Worm (Caenorhabditis elegans) whole organism, L1 larva: Measurements from ENCODE around the gene ugt-7.
A peak's percentile ranks its signal among the peaks of the same experiment; 100 is the strongest.

ENCODE experiments used
- C04F5.9 ChIP-seq: sonication (generic microtip); optimal IDR thresholded peaks from 2 replicates; lab custom pipeline; 2016; ENCODE audit warnings: missing genetic modification characterization, missing compliant biosample characterization
- C16A3.4 ChIP-seq: fragments of 150-350 bp; optimal IDR thresholded peaks from 2 replicates; lab custom pipeline; 2014; ENCODE audit warnings: missing biosample characterization, missing genetic modification characterization
- C34B4.2 ChIP-seq: sonication (generic microtip); optimal IDR thresholded peaks from 2 replicates; lab custom pipeline; 2017; ENCODE audit warnings: mild to moderate bottlenecking, missing genetic modification characterization, missing compliant biosample characterization
- Y116A8C.19 ChIP-seq: sonication (generic microtip); optimal IDR thresholded peaks from 2 replicates; lab custom pipeline; 2016; ENCODE audit warnings: missing compliant biosample characterization, missing genetic modification characterization, borderline replicate concordance
- blmp-1 ChIP-seq: fragments of 150-350 bp; optimal IDR thresholded peaks from 2 replicates; lab custom pipeline; 2014; ENCODE audit warnings: missing biosample characterization, missing genetic modification characterization
- ceh-63 ChIP-seq: fragments of 200-800 bp; sonication (Bioruptor generic); optimal IDR thresholded peaks from 2 replicates; lab custom pipeline; 2018; ENCODE audit warnings: mild to moderate bottlenecking, missing genetic modification characterization, missing compliant biosample characterization
- ceh-8 ChIP-seq: fragments of 200-800 bp; sonication (Bioruptor generic); optimal IDR thresholded peaks from 2 replicates; lab custom pipeline; 2018; ENCODE audit warnings: mild to moderate bottlenecking, missing genetic modification characterization, moderate library complexity, missing compliant biosample characterization
- ceh-82 ChIP-seq, 3 experiments: fragments of 150-350 bp in 1 of 3; sonication (generic microtip) in 2 of 3; optimal IDR thresholded peaks; 2 replicates each; lab custom pipeline; 2014 to 2017; ENCODE audit warnings: missing biosample characterization in 3 of 3, missing genetic modification characterization in 3 of 3
- ceh-88 ChIP-seq: fragments of 200-800 bp; sonication (Bioruptor generic); IDR thresholded peaks from 2 replicates; pipeline ENCODE4 v1.3.6; 2022; ENCODE audit warnings: missing genetic modification characterization, missing compliant biosample characterization
- ces-1 ChIP-seq: fragments of 150-350 bp; optimal IDR thresholded peaks from 2 replicates; lab custom pipeline; 2014; ENCODE audit warnings: missing biosample characterization, missing genetic modification reagents, missing genetic modification characterization
- dpl-1 ChIP-seq, 3 experiments: fragments of 150-350 bp in 2 of 3; sonication (generic microtip) in 1 of 3; optimal IDR thresholded peaks; 2 replicates each; lab custom pipeline; 2014 to 2017; ENCODE audit warnings: missing biosample characterization in 3 of 3, missing genetic modification characterization in 3 of 3, missing genetic modification reagents in 3 of 3
- efl-1 ChIP-seq, 4 experiments: fragments of 150-350 bp; optimal IDR thresholded peaks in 3 of 4; peaks in 1 of 4; 1 replicate in 1 of 4; 2 replicates in 3 of 4; lab custom pipeline; 2014; ENCODE audit warnings: missing biosample characterization in 2 of 4, missing genetic modification characterization in 2 of 4, missing genetic modification reagents in 2 of 4
- efl-3 ChIP-seq: fragments of 200-800 bp; sonication (Bioruptor generic); optimal IDR thresholded peaks from 2 replicates; lab custom pipeline; 2018; ENCODE audit warnings: mild to moderate bottlenecking, missing genetic modification characterization, missing compliant biosample characterization
- ets-5 ChIP-seq: fragments of 200-800 bp; sonication (Bioruptor generic); IDR thresholded peaks from 2 replicates; pipeline ENCODE4 v1.3.6; 2022; ENCODE audit warnings: missing genetic modification characterization, missing compliant biosample characterization
- fkh-4 ChIP-seq: sonication (generic microtip); optimal IDR thresholded peaks from 2 replicates; lab custom pipeline; 2016; ENCODE audit warnings: missing compliant biosample characterization, missing genetic modification characterization, borderline replicate concordance
- fkh-8 ChIP-seq: sonication (generic microtip); optimal IDR thresholded peaks from 2 replicates; lab custom pipeline; 2016; ENCODE audit warnings: mild to moderate bottlenecking, missing genetic modification characterization, missing compliant biosample characterization
- hlh-17 ChIP-seq: fragments of 200-800 bp; sonication (Bioruptor generic); optimal IDR thresholded peaks from 2 replicates; lab custom pipeline; 2018; ENCODE audit warnings: missing genetic modification characterization, mild to moderate bottlenecking, missing compliant biosample characterization, moderate library complexity, borderline replicate concordance
- hlh-4 ChIP-seq: sonication (generic microtip); optimal IDR thresholded peaks from 2 replicates; lab custom pipeline; 2016; ENCODE audit warnings: mild to moderate bottlenecking, missing genetic modification characterization, missing compliant biosample characterization
- isw-1 ChIP-seq: fragments of 200-800 bp; sonication (Bioruptor generic); IDR thresholded peaks from 2 replicates; pipeline ENCODE4 v1.3.6; 2022; ENCODE audit warnings: missing genetic modification characterization, missing compliant biosample characterization
- jun-1 ChIP-seq: fragments of 150-350 bp; optimal IDR thresholded peaks from 2 replicates; lab custom pipeline; 2014; ENCODE audit warnings: missing biosample characterization, missing genetic modification reagents, missing genetic modification characterization
- lir-3 ChIP-seq: sonication (generic microtip); optimal IDR thresholded peaks from 2 replicates; lab custom pipeline; 2016; ENCODE audit warnings: mild to moderate bottlenecking, missing genetic modification characterization, moderate library complexity, missing compliant biosample characterization; ENCODE audit not compliant: poor library complexity
- mdl-1 ChIP-seq, 2 experiments: fragments of 150-350 bp; optimal IDR thresholded peaks; 2 replicates each; lab custom pipeline; 2014 to 2017; ENCODE audit warnings: missing biosample characterization in 2 of 2, missing genetic modification characterization in 2 of 2, inconsistent platforms in 1 of 2
- mef-2 ChIP-seq: fragments of 150-350 bp; optimal IDR thresholded peaks from 2 replicates; lab custom pipeline; 2014; ENCODE audit warnings: missing biosample characterization, missing genetic modification characterization
- nhr-12 ChIP-seq: sonication (generic microtip); optimal IDR thresholded peaks from 2 replicates; lab custom pipeline; 2017; ENCODE audit warnings: missing biosample characterization, missing genetic modification characterization
- nhr-19 ChIP-seq: fragments of 200-800 bp; sonication (Bioruptor generic); conservative IDR thresholded peaks from 2 replicates; pipeline ENCODE4 v1.3.6; 2022; ENCODE audit warnings: missing genetic modification characterization, missing compliant biosample characterization
- nhr-20 ChIP-seq: sonication (generic microtip); optimal IDR thresholded peaks from 2 replicates; lab custom pipeline; 2016; ENCODE audit warnings: mild to moderate bottlenecking, missing genetic modification characterization, missing compliant biosample characterization
- nhr-237 ChIP-seq: fragments of 150-350 bp; optimal IDR thresholded peaks from 2 replicates; lab custom pipeline; 2014; ENCODE audit warnings: missing biosample characterization, missing genetic modification characterization
- nhr-28 ChIP-seq: fragments of 150-350 bp; optimal IDR thresholded peaks from 2 replicates; lab custom pipeline; 2014; ENCODE audit warnings: missing biosample characterization, missing genetic modification characterization
- nhr-47 ChIP-seq: sonication (generic microtip); optimal IDR thresholded peaks from 2 replicates; lab custom pipeline; 2016; ENCODE audit warnings: mild to moderate bottlenecking, missing genetic modification characterization, moderate library complexity, missing compliant biosample characterization
- nhr-71 ChIP-seq: sonication (generic microtip); optimal IDR thresholded peaks from 2 replicates; lab custom pipeline; 2016; ENCODE audit warnings: mild to moderate bottlenecking, missing genetic modification characterization, moderate library complexity, missing compliant biosample characterization
- nhr-76 ChIP-seq: sonication (generic microtip); optimal IDR thresholded peaks from 2 replicates; lab custom pipeline; 2017; ENCODE audit warnings: missing biosample characterization, missing genetic modification characterization
- nhr-85 ChIP-seq: sonication (generic microtip); peaks from one replicate; lab custom pipeline; 2016; ENCODE audit warnings: missing genetic modification characterization, inconsistent platforms, missing compliant biosample characterization
- nhr-90 ChIP-seq: sonication (generic microtip); optimal IDR thresholded peaks from 2 replicates; lab custom pipeline; 2016; ENCODE audit warnings: mild to moderate bottlenecking, missing genetic modification characterization, missing compliant biosample characterization; ENCODE audit not compliant: poor library complexity
- pax-3 ChIP-seq: fragments of 200-800 bp; sonication (Bioruptor generic); optimal IDR thresholded peaks from 2 replicates; lab custom pipeline; 2018; ENCODE audit warnings: mild to moderate bottlenecking, missing genetic modification characterization, moderate library complexity, missing compliant biosample characterization
- snu-23 ChIP-seq: sonication (generic microtip); optimal IDR thresholded peaks from 2 replicates; lab custom pipeline; 2016; ENCODE audit warnings: missing genetic modification characterization, missing compliant biosample characterization
- sup-37 ChIP-seq: fragments of 200-800 bp; sonication (Bioruptor generic); optimal IDR thresholded peaks from 2 replicates; lab custom pipeline; 2018; ENCODE audit warnings: mild to moderate bottlenecking, missing genetic modification characterization, missing compliant biosample characterization
- tlp-1 ChIP-seq: fragments of 150-350 bp; optimal IDR thresholded peaks from 2 replicates; lab custom pipeline; 2014; ENCODE audit warnings: missing biosample characterization, missing genetic modification characterization
- unc-86 ChIP-seq: sonication (generic microtip); optimal IDR thresholded peaks from 2 replicates; lab custom pipeline; 2016; ENCODE audit warnings: missing genetic modification characterization, missing compliant biosample characterization
- zag-1 ChIP-seq: fragments of 150-350 bp; optimal IDR thresholded peaks from 2 replicates; lab custom pipeline; 2014; ENCODE audit warnings: missing biosample characterization, missing genetic modification characterization
- ztf-11 ChIP-seq, 2 experiments: sonication (generic microtip); optimal IDR thresholded peaks; 2 replicates each; lab custom pipeline; 2016 to 2017; ENCODE audit warnings: missing genetic modification characterization in 2 of 2, missing biosample characterization in 1 of 2, missing compliant biosample characterization in 1 of 2
- ztf-4 ChIP-seq: fragments of 150-350 bp; optimal IDR thresholded peaks from 2 replicates; lab custom pipeline; 2014; ENCODE audit warnings: missing biosample characterization, missing genetic modification characterization

Gene ugt-7

DNA sequence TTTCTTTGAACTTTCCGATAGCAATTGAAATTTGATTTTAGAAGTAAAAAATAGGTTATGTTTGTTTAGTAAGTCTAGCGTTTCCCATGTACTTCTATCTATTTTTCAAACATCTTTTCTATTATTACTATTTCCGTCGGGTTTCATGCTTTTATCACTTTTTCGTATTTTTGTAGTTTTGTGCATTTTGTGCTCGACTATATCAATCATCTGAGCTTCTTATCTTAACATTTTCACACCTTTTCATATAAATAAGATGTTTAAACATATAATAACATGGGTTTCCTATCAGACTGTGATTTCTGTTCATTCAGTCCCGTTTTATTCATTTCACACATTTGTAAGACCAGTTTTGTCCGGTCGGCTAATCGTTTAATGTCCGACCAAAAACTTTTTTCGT lies 17.7 kb upstream of the ugt-7 start (continued):
- TF ChIP-seq C16A3.4 (tag; lab: Kevin White, UChicago) (no peak), ceh-82 (tag; optimal IDR thresholded peaks at IDR 0.05; lab: Kevin White, UChicago) (no peak), ceh-8 (GFP tag; lab: Kevin White, UChicago) (no peak), Y116A8C.19 (tag; lab: Kevin White, UChicago) (no peak), unc-86 (tag; lab: Kevin White, UChicago) (no peak), sup-37 (GFP tag; lab: Kevin White, UChicago) (no peak), jun-1 (tag; lab: Kevin White, UChicago) (peak; percentile 20), nhr-47 (no peak), nhr-76 (tag; lab: Kevin White, UChicago) (no peak), ceh-63 (no peak), nhr-12 (tag; lab: Kevin White, UChicago) (no peak), nhr-19 (GFP tag; lab: Robert Waterston, UW) (no peak), mdl-1 (tag; optimal IDR thresholded peaks at IDR 0.05; lab: Kevin White, UChicago) (no peak), fkh-4 (tag; lab: Kevin White, UChicago) (no peak), tlp-1 (tag; lab: Kevin White, UChicago) (peak; percentile 66), pax-3 (tag; lab: Kevin White, UChicago) (no peak), hlh-17 (no peak), blmp-1 (tag; lab: Kevin White, UChicago) (no peak), hlh-4 (tag; lab: Kevin White, UChicago) (no peak), mef-2 (no peak), ces-1 (GFP tag; lab: Kevin White, UChicago) (no peak), nhr-85 (tag; lab: Kevin White, UChicago) (no peak), isw-1 (GFP tag; lab: Robert Waterston, UW) (no peak), efl-3 (GFP tag; lab: Kevin White, UChicago) (no peak), nhr-20 (peak; percentile 10), efl-1 (optimal IDR thresholded peaks at IDR 0.05; lab: Kevin White, UChicago) (no peak), efl-1 (GFP tag; optimal IDR thresholded peaks at IDR 0.05 in 1 of 2; lab: Kevin White, UChicago) (no peak), zag-1 (no peak), lir-3 (tag; lab: Kevin White, UChicago) (no peak), C34B4.2 (tag; lab: Kevin White, UChicago) (no peak), snu-23 (GFP tag; lab: Kevin White, UChicago) (no peak), nhr-28 (tag; lab: Kevin White, UChicago) (no peak), dpl-1 (GFP tag; optimal IDR thresholded peaks at IDR 0.05; lab: Kevin White, UChicago) (no peak), ceh-88 (GFP tag; lab: Robert Waterston, UW) (no peak), nhr-90 (tag; lab: Kevin White, UChicago) (peak; percentile 35), C04F5.9 (no peak), ets-5 (GFP tag; lab: Robert Waterston, UW) (no peak), ztf-4 (tag; lab: Kevin White, UChicago) (no peak)

DNA sequence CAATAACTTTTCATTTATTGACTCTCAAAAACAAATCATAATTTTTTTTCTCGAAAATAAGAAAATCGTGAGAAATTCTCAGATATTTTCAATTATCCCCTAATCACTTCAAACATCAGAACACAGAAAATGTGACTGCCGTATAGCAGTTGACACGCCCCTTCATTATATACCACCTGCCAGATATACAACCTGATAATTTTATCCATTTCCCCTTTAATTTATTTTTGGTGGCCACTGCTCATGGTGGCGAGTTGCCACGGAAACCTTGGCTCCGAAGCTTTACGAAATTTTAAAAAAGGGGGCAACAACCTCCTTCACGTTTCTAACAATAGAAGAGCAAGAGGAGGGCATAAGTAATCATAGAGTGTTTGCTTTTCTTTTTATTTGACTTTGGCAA lies 16.4 kb upstream of the ugt-7 start:
- TF ChIP-seq nhr-71 (tag; lab: Kevin White, UChicago) = peak; percentile 61
- peak; percentile 77 for TF ChIP-seq fkh-8
- peak; percentile 45 for TF ChIP-seq nhr-237 (tag; lab: Kevin White, UChicago)
- no peak for TF ChIP-seq ztf-11 (tag; optimal IDR thresholded peaks at IDR 0.05; lab: Kevin White, UChicago)
